Worm (Caenorhabditis elegans) whole organism, L1 larva: ENCODE data around the gene F43C11.11.

Experiments used
- lin-35 ChIP-seq, 2 experiments: fragments of 150-350 bp; optimal IDR thresholded peaks; 2 replicates each; lab custom pipeline; 2014; ENCODE audit warnings: missing biosample characterization in 2 of 2, missing genetic modification characterization in 2 of 2, missing genetic modification reagents in 2 of 2
- mep-1 ChIP-seq: fragments of 150-350 bp; optimal IDR thresholded peaks from 2 replicates; lab custom pipeline; 2014; ENCODE audit warnings: missing biosample characterization, missing genetic modification characterization
- zag-1 ChIP-seq: fragments of 150-350 bp; optimal IDR thresholded peaks from 2 replicates; lab custom pipeline; 2014; ENCODE audit warnings: missing biosample characterization, missing genetic modification characterization

DNA sequence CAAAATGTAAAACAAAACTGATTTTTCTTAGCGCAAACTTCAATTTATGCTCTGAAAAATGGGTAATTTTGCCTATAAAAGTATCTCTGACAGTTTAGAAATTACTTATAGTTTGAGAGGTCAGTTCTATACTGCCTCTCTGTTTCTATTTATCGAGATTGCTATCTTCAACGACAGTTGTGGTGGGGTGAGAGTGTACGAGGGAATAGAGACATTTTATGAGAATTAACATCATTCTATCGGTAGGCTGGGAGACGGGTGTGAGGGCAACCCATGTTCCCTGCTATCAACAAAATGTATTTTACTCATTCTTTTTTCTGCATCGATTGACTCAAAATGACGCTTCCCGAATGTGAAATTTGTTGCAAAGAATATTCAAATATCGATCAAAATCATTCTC, 43.5 kb downstream of the F43C11.11 start, which contains the start of gene ZK1240.3:
- no peak for TF ChIP-seq lin-35 (GFP tag; optimal IDR thresholded peaks at IDR 0.05; lab: Kevin White, UChicago)
- no peak for TF ChIP-seq mep-1 (tag; lab: Kevin White, UChicago)
- no peak for TF ChIP-seq zag-1
